Worm (Caenorhabditis elegans): ENCODE data around the gene Y75B8A.32.

DNA sequence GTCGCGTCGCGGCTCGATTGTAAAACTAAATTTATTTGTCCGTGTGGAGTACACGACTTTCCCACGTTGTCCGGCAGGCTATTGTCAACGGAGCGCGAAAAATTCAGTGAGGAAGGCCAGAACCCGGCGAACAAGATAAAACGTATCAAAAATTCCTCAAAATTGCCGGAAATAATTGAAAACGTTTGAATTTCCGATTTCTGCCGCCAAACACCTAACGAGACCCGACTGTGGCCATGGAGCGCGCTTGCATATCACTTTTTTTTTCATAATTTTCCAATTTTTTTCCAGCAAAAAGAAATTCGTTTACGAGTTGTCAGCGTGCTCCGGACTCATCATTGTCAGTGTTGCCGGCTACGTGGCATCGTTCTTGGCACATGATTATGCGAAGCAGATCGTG is 40.1 kb upstream of the Y75B8A.32 start:
- TF ChIP-seq unc-39 (tag; optimal IDR thresholded peaks at IDR 0.05) = no peak
- no peak for TF ChIP-seq ztf-11 (tag; optimal IDR thresholded peaks at IDR 0.05)
- TF ChIP-seq F13H6.1 (tag; optimal IDR thresholded peaks at IDR 0.05) = no peak
- TF ChIP-seq elt-1 (tag; optimal IDR thresholded peaks at IDR 0.05) = no peak
- no peak for TF ChIP-seq nhr-11 (tag; optimal IDR thresholded peaks at IDR 0.05)
- TF ChIP-seq nhr-12 (tag; optimal IDR thresholded peaks at IDR 0.05) = no peak

Measured in whole organism, L2 larva.